Fruit fly (Drosophila melanogaster): ENCODE data around the gene CG3987.
A peak's percentile ranks its signal among the peaks of the same experiment; 100 is the strongest.

Gene CG3987

dm6 chr3R:15110135-15110534 is 29.6 kb upstream of the CG3987 start (continued):
- TF ChIP-seq sisA (GFP tag; IDR thresholded peaks at IDR 0.05) (peak; percentile 20; the same call in 1 of the 2 replicates), ash1 (GFP tag; optimal IDR thresholded peaks at IDR 0.05) (no peak), CG7963 (GFP tag; IDR thresholded peaks at IDR 0.05; ENCODE audit: partially characterized antibody) (no peak), ERR (GFP tag; optimal IDR thresholded peaks at IDR 0.05) (no peak), en (GFP tag; optimal IDR thresholded peaks at IDR 0.05) (no peak), ems (GFP tag; optimal IDR thresholded peaks at IDR 0.05) (no peak), Xbp1 (GFP tag; optimal IDR thresholded peaks at IDR 0.05) (no peak), CG1603 (tag; optimal IDR thresholded peaks at IDR 0.05) (peak; percentile 1), CG2875 (GFP tag; optimal IDR thresholded peaks at IDR 0.05) (no peak), pan (optimal IDR thresholded peaks at IDR 0.05) (no peak), pan (GFP tag; optimal IDR thresholded peaks at IDR 0.05 in 1 of 2, IDR thresholded peaks at IDR 0.05 in 1 of 2) (no peak), psq (GFP tag; optimal IDR thresholded peaks at IDR 0.05) (no peak), CG11398 (GFP tag; optimal IDR thresholded peaks at IDR 0.05) (no peak), bsh (GFP tag; optimal IDR thresholded peaks at IDR 0.05) (peak in 1 of 2 experiments; percentile 10), Fer1 (GFP tag; optimal IDR thresholded peaks at IDR 0.05) (no peak), dmrt99B (tag; optimal IDR thresholded peaks at IDR 0.05) (peak; percentile 20), grau (tag; optimal IDR thresholded peaks at IDR 0.05) (peak; percentile 59), CG9817 (tag; optimal IDR thresholded peaks at IDR 0.05) (no peak), CG11504 (tag; optimal IDR thresholded peaks at IDR 0.05) (peak; percentile 23), CG15073 (GFP tag; optimal IDR thresholded peaks at IDR 0.05) (no peak), so (GFP tag; IDR thresholded peaks at IDR 0.05) (no peak), CG33557 (GFP tag; optimal IDR thresholded peaks at IDR 0.05) (no peak), CG1024 (GFP tag; IDR thresholded peaks at IDR 0.05) (no peak), sens (GFP tag) (peak; percentile 72), tgo (GFP tag; IDR thresholded peaks at IDR 0.05) (no peak), CG14710 (tag; optimal IDR thresholded peaks at IDR 0.05) (no peak), Sox102F (GFP tag; optimal IDR thresholded peaks at IDR 0.05) (peak; percentile 15)

dm6 chr3R:15112232-15112631 is 27.5 kb upstream of the CG3987 start:
- TF ChIP-seq Drgx (GFP tag; IDR thresholded peaks at IDR 0.05) (peak; percentile 28; the same call in 1 of the 2 replicates), nom (GFP tag; optimal IDR thresholded peaks at IDR 0.05) (peak; percentile 71), Dll (GFP tag; IDR thresholded peaks at IDR 0.05; ENCODE audit: partially characterized antibody) (no peak)

dm6 chr3R:15113584-15113983 is 26.2 kb upstream of the CG3987 start:
- TF ChIP-seq CG11504 (tag; optimal IDR thresholded peaks at IDR 0.05): peak; percentile 13
- no peak for TF ChIP-seq CG33557 (GFP tag; optimal IDR thresholded peaks at IDR 0.05)
- TF ChIP-seq crol (GFP tag; IDR thresholded peaks at IDR 0.05): no peak
- no peak for TF ChIP-seq CG2875 (GFP tag; optimal IDR thresholded peaks at IDR 0.05)
- TF ChIP-seq slp2 (GFP tag; optimal IDR thresholded peaks at IDR 0.05): no peak
- TF ChIP-seq CG2678 (tag; optimal IDR thresholded peaks at IDR 0.05): peak; percentile 3
- TF ChIP-seq gem (tag; optimal IDR thresholded peaks at IDR 0.05): peak; percentile 13
- TF ChIP-seq bsh (GFP tag; optimal IDR thresholded peaks at IDR 0.05): peak in 1 of 2 experiments; percentile 14
- peak; percentile 1 for TF ChIP-seq dmrt99B (tag; optimal IDR thresholded peaks at IDR 0.05)
- peak; percentile 37; the same call in 1 of the 2 replicates for TF ChIP-seq Drgx (GFP tag; IDR thresholded peaks at IDR 0.05)
- TF ChIP-seq Med (GFP tag): peak; percentile 44
- TF ChIP-seq zen2 (GFP tag; IDR thresholded peaks at IDR 0.05; ENCODE audit: partially characterized antibody): no peak

All from whole organism, embryonic.